Fruit fly (Drosophila melanogaster) whole organism, prepupa: Measurements from ENCODE around the gene Dtg.

Experiments
- Blimp-1 ChIP-seq: fragments of 200-800 bp; sonication (Bioruptor generic); optimal IDR thresholded peaks from 3 replicates; lab custom pipeline; 2017; ENCODE audit warnings: missing biosample characterization, missing genetic modification characterization, mild to moderate bottlenecking, moderate library complexity, missing genetic modification reagents
- CG10669 ChIP-seq: fragments of 200-800 bp; sonication (Bioruptor generic); optimal IDR thresholded peaks from 3 replicates; lab custom pipeline; 2018; ENCODE audit warnings: missing biosample characterization, mild to moderate bottlenecking, missing genetic modification characterization, moderate library complexity
- CG11294 ChIP-seq: fragments of 200-800 bp; sonication (Bioruptor generic); IDR thresholded peaks from 2 replicates; pipeline ENCODE4 v1.3.6; 2022; ENCODE audit warnings: missing biosample characterization, missing genetic modification characterization
- CG11762 ChIP-seq: fragments of 200-800 bp; sonication (Bioruptor generic); optimal IDR thresholded peaks from 3 replicates; lab custom pipeline; 2016; ENCODE audit warnings: missing biosample characterization, missing genetic modification characterization; ENCODE audit not compliant: insufficient read depth
- CG11902 ChIP-seq: fragments of 200-800 bp; sonication (Bioruptor generic); optimal IDR thresholded peaks from 3 replicates; lab custom pipeline; 2016; ENCODE audit warnings: missing biosample characterization, missing genetic modification characterization
- CG15336 ChIP-seq: fragments of 200-800 bp; sonication (Bioruptor generic); IDR thresholded peaks from 2 replicates; pipeline ENCODE4 v1.3.6; 2022; ENCODE audit warnings: missing biosample characterization, missing genetic modification characterization
- CG1621 ChIP-seq: fragments of 200-800 bp; sonication (Bioruptor generic); optimal IDR thresholded peaks from 3 replicates; lab custom pipeline; 2018; ENCODE audit warnings: missing biosample characterization, mild to moderate bottlenecking, missing genetic modification characterization
- CG16779 ChIP-seq: fragments of 200-800 bp; sonication (Bioruptor generic); optimal IDR thresholded peaks from 3 replicates; lab custom pipeline; 2017; ENCODE audit warnings: missing biosample characterization, mild to moderate bottlenecking, missing genetic modification characterization
- CG31627 ChIP-seq: fragments of 200-800 bp; sonication (Bioruptor generic); optimal IDR thresholded peaks from 3 replicates; lab custom pipeline; 2016; ENCODE audit warnings: missing biosample characterization, missing genetic modification characterization
- CG32006 ChIP-seq: fragments of 200-800 bp; sonication (Bioruptor generic); optimal IDR thresholded peaks from 3 replicates; lab custom pipeline; 2017; ENCODE audit warnings: missing biosample characterization, mild to moderate bottlenecking, missing genetic modification characterization
- CG34406 ChIP-seq: fragments of 200-800 bp; sonication (Bioruptor generic); optimal IDR thresholded peaks from 3 replicates; lab custom pipeline; 2016; ENCODE audit warnings: missing biosample characterization, missing genetic modification characterization
- CG3919 ChIP-seq: fragments of 200-800 bp; sonication (Bioruptor generic); optimal IDR thresholded peaks from 3 replicates; lab custom pipeline; 2016; ENCODE audit warnings: missing biosample characterization, missing genetic modification characterization
- CG4318 ChIP-seq: fragments of 200-800 bp; sonication (Bioruptor generic); optimal IDR thresholded peaks from 3 replicates; lab custom pipeline; 2017; ENCODE audit warnings: missing biosample characterization, mild to moderate bottlenecking, missing genetic modification characterization
- CG6163 ChIP-seq: fragments of 200-800 bp; sonication (Bioruptor generic); IDR thresholded peaks from 3 replicates; pipeline ENCODE4 v1.3.6; 2022; ENCODE audit warnings: missing biosample characterization, missing genetic modification characterization
- CG6276 ChIP-seq: fragments of 200-800 bp; sonication (Bioruptor generic); optimal IDR thresholded peaks from 2 replicates; lab custom pipeline; 2017; ENCODE audit warnings: missing biosample characterization, mild to moderate bottlenecking, missing genetic modification characterization
- CG6792 ChIP-seq: fragments of 200-800 bp; sonication (Bioruptor generic); optimal IDR thresholded peaks from 3 replicates; lab custom pipeline; 2016; ENCODE audit warnings: missing biosample characterization, missing genetic modification characterization
- CG6808 ChIP-seq: fragments of 200-800 bp; sonication (Bioruptor generic); optimal IDR thresholded peaks from 3 replicates; lab custom pipeline; 2017; ENCODE audit warnings: missing biosample characterization, missing genetic modification characterization, mild to moderate bottlenecking, moderate library complexity, missing genetic modification reagents
- CG7368 ChIP-seq: fragments of 200-800 bp; sonication (Bioruptor generic); optimal IDR thresholded peaks from 3 replicates; lab custom pipeline; 2016; ENCODE audit warnings: missing biosample characterization, missing genetic modification characterization
- CG8119 ChIP-seq: fragments of 200-800 bp; sonication (Bioruptor generic); IDR thresholded peaks from 3 replicates; pipeline ENCODE4 v1.3.6; 2022; ENCODE audit warnings: missing biosample characterization, missing genetic modification characterization
- CG8319 ChIP-seq: fragments of 200-800 bp; sonication (Bioruptor generic); optimal IDR thresholded peaks from 3 replicates; lab custom pipeline; 2016; ENCODE audit warnings: missing biosample characterization, missing genetic modification characterization
- CG9139 ChIP-seq: fragments of 200-800 bp; sonication (Bioruptor generic); optimal IDR thresholded peaks from 3 replicates; lab custom pipeline; 2017; ENCODE audit warnings: missing biosample characterization, mild to moderate bottlenecking, missing genetic modification characterization
- Eip75B ChIP-seq: fragments of 200-800 bp; sonication (Bioruptor generic); optimal IDR thresholded peaks from 3 replicates; lab custom pipeline; 2016; ENCODE audit warnings: missing biosample characterization, missing genetic modification characterization
- Eip78C ChIP-seq: fragments of 200-800 bp; sonication (Bioruptor generic); peaks from one replicate; lab custom pipeline; 2016; ENCODE audit warnings: missing biosample characterization, missing genetic modification characterization
- Eip93F ChIP-seq: fragments of 200-800 bp; sonication (Bioruptor generic); optimal IDR thresholded peaks from 2 replicates; lab custom pipeline; 2016; ENCODE audit warnings: missing biosample characterization, mild to moderate bottlenecking, missing genetic modification characterization
- Ets21C ChIP-seq: fragments of 200-800 bp; sonication (Bioruptor generic); optimal IDR thresholded peaks from 3 replicates; lab custom pipeline; 2016; ENCODE audit warnings: missing biosample characterization, missing genetic modification characterization
- Ets96B ChIP-seq: fragments of 200-800 bp; optimal IDR thresholded peaks from 2 replicates; lab custom pipeline; 2019; ENCODE audit warnings: missing biosample characterization, mild to moderate bottlenecking, missing genetic modification characterization, moderate library complexity
- Gug ChIP-seq: fragments of 200-800 bp; sonication (Bioruptor generic); IDR thresholded peaks from 2 replicates; pipeline ENCODE4 v1.3.6; 2022; ENCODE audit warnings: missing biosample characterization, missing genetic modification characterization
- Hr38 ChIP-seq: sonication (Bioruptor generic); optimal IDR thresholded peaks from 2 replicates; lab custom pipeline; 2016; ENCODE audit warnings: missing biosample characterization, missing genetic modification characterization
- Hr39 ChIP-seq: fragments of 200-800 bp; sonication (Bioruptor generic); optimal IDR thresholded peaks from 2 replicates; lab custom pipeline; 2016; ENCODE audit warnings: missing biosample characterization, missing genetic modification characterization
- Hr4 ChIP-seq: fragments of 200-800 bp; sonication (Bioruptor generic); optimal IDR thresholded peaks from 3 replicates; lab custom pipeline; 2016; ENCODE audit warnings: missing biosample characterization, missing genetic modification characterization
- Met ChIP-seq: fragments of 200-800 bp; sonication (Bioruptor generic); optimal IDR thresholded peaks from 3 replicates; lab custom pipeline; 2016; ENCODE audit warnings: missing biosample characterization, missing genetic modification characterization
- OdsH ChIP-seq: fragments of 200-800 bp; sonication (Bioruptor generic); optimal IDR thresholded peaks from 3 replicates; lab custom pipeline; 2016; ENCODE audit warnings: missing biosample characterization, missing genetic modification characterization
- Sox102F ChIP-seq: fragments of 200-800 bp; sonication (Bioruptor generic); optimal IDR thresholded peaks from 2 replicates; lab custom pipeline; 2016; ENCODE audit warnings: missing biosample characterization, mild to moderate bottlenecking, missing genetic modification characterization
- Sox15 ChIP-seq: fragments of 200-800 bp; sonication (Bioruptor generic); optimal IDR thresholded peaks from 3 replicates; lab custom pipeline; 2016; ENCODE audit warnings: missing biosample characterization, missing genetic modification characterization
- achi ChIP-seq: fragments of 200-800 bp; sonication (Bioruptor generic); optimal IDR thresholded peaks from 3 replicates; lab custom pipeline; 2016; ENCODE audit warnings: missing biosample characterization, missing genetic modification characterization
- acj6 ChIP-seq: fragments of 200-800 bp; sonication (Bioruptor generic); optimal IDR thresholded peaks from 3 replicates; lab custom pipeline; 2016; ENCODE audit warnings: missing biosample characterization, missing genetic modification characterization
- cyc ChIP-seq: fragments of 200-800 bp; sonication (Bioruptor generic); optimal IDR thresholded peaks from 3 replicates; lab custom pipeline; 2016; ENCODE audit warnings: missing biosample characterization, missing genetic modification characterization
- dac ChIP-seq: fragments of 200-800 bp; sonication (Bioruptor generic); optimal IDR thresholded peaks from 2 replicates; lab custom pipeline; 2017; ENCODE audit warnings: missing biosample characterization, mild to moderate bottlenecking, missing genetic modification characterization
- esn ChIP-seq: fragments of 200-800 bp; sonication (Bioruptor generic); optimal IDR thresholded peaks from 2 replicates; lab custom pipeline; 2016; ENCODE audit warnings: missing biosample characterization, mild to moderate bottlenecking, missing genetic modification characterization, moderate library complexity
- fd59A ChIP-seq: fragments of 200-800 bp; sonication (Bioruptor generic); optimal IDR thresholded peaks from 2 replicates; lab custom pipeline; 2017; ENCODE audit warnings: missing biosample characterization, mild to moderate bottlenecking, missing genetic modification characterization, missing genetic modification reagents
- fkh ChIP-seq: fragments of 200-800 bp; sonication (Bioruptor generic); optimal IDR thresholded peaks from 3 replicates; lab custom pipeline; 2017; ENCODE audit warnings: missing biosample characterization, mild to moderate bottlenecking, missing genetic modification characterization, moderate library complexity
- lz ChIP-seq: fragments of 200-800 bp; sonication (Bioruptor generic); optimal IDR thresholded peaks from 3 replicates; lab custom pipeline; 2016; ENCODE audit warnings: missing biosample characterization, missing genetic modification characterization
- pdm3 ChIP-seq: fragments of 200-800 bp; sonication (Bioruptor generic); optimal IDR thresholded peaks from 3 replicates; lab custom pipeline; 2016; ENCODE audit warnings: missing biosample characterization, missing genetic modification characterization
- salr ChIP-seq, 2 experiments: fragments of 200-800 bp; sonication (Bioruptor generic); optimal IDR thresholded peaks; 3 replicates each; lab custom pipeline; 2016 to 2018; ENCODE audit warnings: missing biosample characterization in 2 of 2, missing genetic modification characterization in 2 of 2, mild to moderate bottlenecking in 1 of 2
- spab ChIP-seq: fragments of 200-800 bp; sonication (Bioruptor generic); optimal IDR thresholded peaks from 2 replicates; lab custom pipeline; 2017; ENCODE audit warnings: missing biosample characterization, mild to moderate bottlenecking, missing genetic modification characterization, missing genetic modification reagents
- svp ChIP-seq: fragments of 200-800 bp; sonication (Bioruptor generic); peaks from one replicate; lab custom pipeline; 2016; ENCODE audit warnings: missing biosample characterization, missing genetic modification characterization
- topi ChIP-seq: fragments of 200-800 bp; sonication (Bioruptor generic); optimal IDR thresholded peaks from 3 replicates; lab custom pipeline; 2016; ENCODE audit warnings: missing biosample characterization, missing genetic modification characterization
- vri ChIP-seq: fragments of 200-800 bp; sonication (Bioruptor generic); optimal IDR thresholded peaks from 3 replicates; lab custom pipeline; 2016; ENCODE audit warnings: missing biosample characterization, mild to moderate bottlenecking, missing genetic modification characterization

Gene Dtg

DNA sequence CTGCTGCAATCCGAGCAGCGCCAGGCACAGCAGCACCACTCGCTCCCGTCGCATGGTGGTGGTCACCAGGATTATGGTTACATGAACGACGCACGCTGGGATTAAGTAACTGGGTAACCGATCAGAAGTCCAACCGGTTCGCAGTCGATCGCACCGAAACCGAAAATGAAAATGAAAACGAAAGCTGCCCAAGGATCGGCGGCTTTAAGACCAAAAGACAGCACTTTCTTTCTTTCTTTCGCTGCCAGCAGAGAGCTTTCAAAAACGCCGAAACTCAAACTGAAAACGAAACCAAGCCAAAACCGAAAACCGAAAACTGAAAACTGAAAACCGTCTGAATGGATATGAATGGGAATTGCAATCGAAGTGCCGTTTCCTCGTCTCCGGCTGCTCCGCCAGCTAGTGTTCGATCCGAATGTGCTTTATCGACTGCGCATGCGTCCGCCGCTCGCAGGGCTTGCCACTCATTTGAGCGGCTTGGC is 5.8 kb upstream of the Dtg start, which contains the start of gene CG6753:
TSS of gene CG6753 (minus strand) at position 432 of the 482 bp plus-strand sequence.
- no peak for TF ChIP-seq CG3919 (GFP tag; lab: Kevin White, UChicago)
- peak; percentile 90 for TF ChIP-seq Blimp-1 (GFP tag; lab: Kevin White, UChicago)

DNA sequence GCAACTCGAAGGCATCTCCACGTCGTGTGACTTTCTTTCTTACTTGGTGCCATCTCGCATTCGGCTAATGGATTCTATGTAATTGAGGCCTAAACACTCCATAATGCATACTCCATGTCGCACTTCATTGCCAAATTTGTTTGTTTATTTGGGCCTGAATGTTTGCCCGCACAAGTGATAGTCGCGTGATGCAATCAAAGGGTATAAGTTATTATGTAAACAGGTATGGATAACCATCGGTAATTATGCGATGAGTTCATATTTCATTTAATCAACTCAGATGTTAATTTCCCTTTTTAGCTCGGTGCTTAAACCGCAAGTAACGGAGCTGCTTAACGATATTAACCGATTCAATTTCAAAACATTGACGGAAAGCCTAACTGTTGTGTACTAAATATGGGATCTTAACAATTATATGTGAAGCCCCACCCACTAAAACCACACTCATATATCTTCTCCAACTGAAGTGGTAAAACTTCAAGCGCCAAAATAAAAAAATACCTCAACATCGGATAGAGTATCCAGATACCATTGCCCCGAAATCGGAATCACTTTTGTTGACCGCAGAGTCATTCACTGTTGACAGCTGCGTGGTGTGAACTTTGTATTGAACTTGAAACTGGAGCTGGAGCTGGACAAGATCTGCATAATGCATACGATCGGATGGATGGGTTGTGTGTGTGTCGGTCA is 3.1 kb upstream of the Dtg start:
- no peak for TF ChIP-seq Eip75B (GFP tag; lab: Kevin White, UChicago)
- TF ChIP-seq CG1621 (tag; lab: Kevin White, UChicago) = no peak
- TF ChIP-seq CG11294 (GFP tag; lab: Robert Waterston, UW) = no peak
- TF ChIP-seq dac (GFP tag; lab: Kevin White, UChicago) = no peak
- TF ChIP-seq svp (GFP tag; lab: Kevin White, UChicago) = peak; percentile 66
- no peak for TF ChIP-seq Gug (GFP tag; lab: Robert Waterston, UW)
- peak; percentile 20 for TF ChIP-seq Met (GFP tag; lab: Kevin White, UChicago)
- TF ChIP-seq spab (GFP tag; lab: Kevin White, UChicago) = no peak
- no peak for TF ChIP-seq Ets21C (GFP tag; lab: Kevin White, UChicago)
- no peak for TF ChIP-seq CG6276
- TF ChIP-seq fd59A = no peak
- peak; percentile 66 for TF ChIP-seq Eip78C (GFP tag; lab: Kevin White, UChicago)
- TF ChIP-seq Hr4 (GFP tag; lab: Kevin White, UChicago) = no peak
- TF ChIP-seq achi (GFP tag; lab: Kevin White, UChicago) = peak; percentile 11
- TF ChIP-seq CG31627 (GFP tag; lab: Kevin White, UChicago) = peak; percentile 15
- no peak for TF ChIP-seq CG15336 (GFP tag; lab: Robert Waterston, UW)
- TF ChIP-seq CG11902 (GFP tag; lab: Kevin White, UChicago) = no peak
- TF ChIP-seq acj6 (GFP tag; lab: Kevin White, UChicago) = no peak
- TF ChIP-seq CG8119 (GFP tag; lab: Robert Waterston, UW) = no peak
- peak; percentile 46 for TF ChIP-seq fkh (GFP tag; lab: Kevin White, UChicago)
- no peak for TF ChIP-seq CG6808 (GFP tag; lab: Kevin White, UChicago)
- no peak for TF ChIP-seq Hr38 (GFP tag; lab: Kevin White, UChicago)
- TF ChIP-seq CG16779 (tag; lab: Kevin White, UChicago) = no peak
- peak; percentile 17 for TF ChIP-seq Hr39 (GFP tag; lab: Kevin White, UChicago)
- TF ChIP-seq CG32006 (GFP tag; lab: Kevin White, UChicago) = no peak
- TF ChIP-seq pdm3 (GFP tag; lab: Kevin White, UChicago) = peak; percentile 14
- no peak for TF ChIP-seq CG4318 (GFP tag; lab: Kevin White, UChicago)
- no peak for TF ChIP-seq Ets96B (tag; lab: Kevin White, UChicago)
- peak; percentile 22 for TF ChIP-seq lz (GFP tag; lab: Kevin White, UChicago)
- TF ChIP-seq salr (GFP tag; optimal IDR thresholded peaks at IDR 0.05; lab: Kevin White, UChicago) = no peak
- no peak for TF ChIP-seq CG11762 (GFP tag; lab: Kevin White, UChicago)
- no peak for TF ChIP-seq Sox102F (GFP tag; lab: Kevin White, UChicago)
- peak; percentile 26 for TF ChIP-seq CG7368 (GFP tag; lab: Kevin White, UChicago)
- TF ChIP-seq CG6792 = no peak
- TF ChIP-seq CG6163 (GFP tag; lab: Robert Waterston, UW) = no peak
- no peak for TF ChIP-seq Eip93F (GFP tag; lab: Kevin White, UChicago)
- no peak for TF ChIP-seq CG8319 (GFP tag; lab: Kevin White, UChicago)
- no peak for TF ChIP-seq CG9139 (GFP tag; lab: Kevin White, UChicago)
- TF ChIP-seq cyc (GFP tag; lab: Kevin White, UChicago) = no peak
- TF ChIP-seq topi (GFP tag; lab: Kevin White, UChicago) = no peak
- peak; percentile 9 for TF ChIP-seq Sox15
- no peak for TF ChIP-seq CG10669 (GFP tag; lab: Kevin White, UChicago)
- no peak for TF ChIP-seq OdsH (GFP tag; lab: Kevin White, UChicago)
- no peak for TF ChIP-seq Blimp-1 (GFP tag; lab: Kevin White, UChicago)
- TF ChIP-seq CG34406 (GFP tag; lab: Kevin White, UChicago) = peak; percentile 11
- peak; percentile 13 for TF ChIP-seq esn (GFP tag; lab: Kevin White, UChicago)
- TF ChIP-seq vri (GFP tag; lab: Kevin White, UChicago) = peak; percentile 40
